Fruit fly (Drosophila melanogaster): ENCODE measurements around the gene CG4259.
A peak's percentile ranks its signal among the peaks of the same experiment; 100 is the strongest.

The CG4259 gene

DNA sequence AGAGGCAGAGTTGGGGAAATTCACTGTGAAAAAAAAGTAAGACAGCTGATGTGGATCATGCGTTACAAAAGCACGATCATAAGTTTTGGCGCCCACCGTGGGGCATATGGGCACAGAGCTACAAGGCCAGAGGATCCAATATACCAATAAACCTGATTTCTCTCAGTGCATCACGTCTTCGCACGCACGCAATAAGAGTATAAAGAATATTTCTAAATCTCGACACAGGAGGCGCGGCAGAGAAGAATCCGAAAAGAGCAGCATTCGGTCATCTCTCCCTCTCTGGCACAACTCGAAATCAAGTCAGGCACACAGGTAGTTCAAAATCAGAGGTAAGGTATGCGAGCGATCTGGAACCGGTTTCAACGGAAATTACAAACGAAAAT, 34.5 kb upstream of the CG4259 start (continued):
- TF ChIP-seq ERR (GFP tag; optimal IDR thresholded peaks at IDR 0.05) = peak; percentile 56
- peak; percentile 84 for TF ChIP-seq lab (GFP tag; optimal IDR thresholded peaks at IDR 0.05)
- TF ChIP-seq eyg (GFP tag; optimal IDR thresholded peaks at IDR 0.05) = peak; percentile 63
- peak; percentile 94 for TF ChIP-seq bab2 (GFP tag; optimal IDR thresholded peaks at IDR 0.05)
- TF ChIP-seq gcm (GFP tag; optimal IDR thresholded peaks at IDR 0.05) = peak; percentile 82
- no peak for TF ChIP-seq ato (GFP tag; IDR thresholded peaks at IDR 0.05; ENCODE audit: partially characterized antibody)
- TF ChIP-seq grn (GFP tag; optimal IDR thresholded peaks at IDR 0.05) = no peak
- peak; percentile 90 for TF ChIP-seq CG8388 (GFP tag; optimal IDR thresholded peaks at IDR 0.05)
- TF ChIP-seq CG17186 (GFP tag; optimal IDR thresholded peaks at IDR 0.05) = peak; percentile 64
- TF ChIP-seq CG18599 (GFP tag; optimal IDR thresholded peaks at IDR 0.05) = peak; percentile 84
- peak; percentile 60 for TF ChIP-seq scrt (GFP tag; optimal IDR thresholded peaks at IDR 0.05)
- peak; percentile 89 for TF ChIP-seq Rfx (GFP tag; IDR thresholded peaks at IDR 0.05)
- no peak for TF ChIP-seq CG10543 (GFP tag; optimal IDR thresholded peaks at IDR 0.05)
- peak; percentile 94 for TF ChIP-seq pum (GFP tag; optimal IDR thresholded peaks at IDR 0.05)
- TF ChIP-seq CG3065 (GFP tag; optimal IDR thresholded peaks at IDR 0.05) = peak; percentile 75
- peak; percentile 83 for TF ChIP-seq Hmr (GFP tag; optimal IDR thresholded peaks at IDR 0.05)
- peak; percentile 92 for TF ChIP-seq CG1024 (GFP tag; IDR thresholded peaks at IDR 0.05)
- peak; percentile 83 for TF ChIP-seq NC2β (GFP tag; optimal IDR thresholded peaks at IDR 0.05)
- TF ChIP-seq sima (GFP tag; optimal IDR thresholded peaks at IDR 0.05) = peak; percentile 68
- peak; percentile 96 for TF ChIP-seq dan (GFP tag; IDR thresholded peaks at IDR 0.05)
- TF ChIP-seq grau (tag; optimal IDR thresholded peaks at IDR 0.05) = peak; percentile 82
- TF ChIP-seq en (GFP tag; optimal IDR thresholded peaks at IDR 0.05) = peak; percentile 87
- peak; percentile 90 for TF ChIP-seq gt (GFP tag; IDR thresholded peaks at IDR 0.05)
- TF ChIP-seq Bgb (GFP tag; IDR thresholded peaks at IDR 0.05; ENCODE audit: partially characterized antibody) = 0 out of 2 replicates have a peak, but pooled peaks have one; percentile 14
- peak; percentile 79 for TF ChIP-seq z (GFP tag; IDR thresholded peaks at IDR 0.05)
- TF ChIP-seq CG11398 (GFP tag; optimal IDR thresholded peaks at IDR 0.05) = peak; percentile 93
- peak; percentile 72 for TF ChIP-seq nau (GFP tag; optimal IDR thresholded peaks at IDR 0.05)
- peak; percentile 70 for TF ChIP-seq CG6654 (GFP tag; optimal IDR thresholded peaks at IDR 0.05)
- peak; percentile 93 for TF ChIP-seq gem (tag; optimal IDR thresholded peaks at IDR 0.05)
- TF ChIP-seq CG9797 (GFP tag; optimal IDR thresholded peaks at IDR 0.05) = peak; percentile 23
- TF ChIP-seq Dref (GFP tag; IDR thresholded peaks at IDR 0.05) = no peak
- TF ChIP-seq CG3407 (GFP tag; optimal IDR thresholded peaks at IDR 0.05) = peak; percentile 84
- TF ChIP-seq CG32532 (GFP tag; IDR thresholded peaks at IDR 0.05) = peak; percentile 90
- TF ChIP-seq ken (GFP tag; IDR thresholded peaks at IDR 0.05) = peak; percentile 95
- peak; percentile 77 for TF ChIP-seq CG4854 (GFP tag; optimal IDR thresholded peaks at IDR 0.05)
- TF ChIP-seq prd (optimal IDR thresholded peaks at IDR 0.05) = no peak
- TF ChIP-seq prd (GFP tag; IDR thresholded peaks at IDR 0.05) = peak; percentile 98
- no peak for TF ChIP-seq stwl (tag; optimal IDR thresholded peaks at IDR 0.05)
- TF ChIP-seq cas (GFP tag; IDR thresholded peaks at IDR 0.05) = peak; percentile 78
- no peak for TF ChIP-seq h (optimal IDR thresholded peaks at IDR 0.05)
- TF ChIP-seq CG12071 (GFP tag; optimal IDR thresholded peaks at IDR 0.05) = peak; percentile 61
- TF ChIP-seq B-H2 (GFP tag; optimal IDR thresholded peaks at IDR 0.05) = no peak
- no peak for TF ChIP-seq mld (GFP tag; IDR thresholded peaks at IDR 0.05; ENCODE audit: partially characterized antibody)
- TF ChIP-seq CG6813 (GFP tag; optimal IDR thresholded peaks at IDR 0.05) = peak; percentile 90
- TF ChIP-seq CG30403 (GFP tag; optimal IDR thresholded peaks at IDR 0.05) = peak; percentile 84
- TF ChIP-seq CG7928 (GFP tag; optimal IDR thresholded peaks at IDR 0.05) = peak; percentile 27
- TF ChIP-seq CG2129 (GFP tag; IDR thresholded peaks at IDR 0.05; ENCODE audit: partially characterized antibody) = no peak
- peak; percentile 82 for TF ChIP-seq ind (GFP tag; optimal IDR thresholded peaks at IDR 0.05)
- peak; percentile 81 for TF ChIP-seq pho (GFP tag; optimal IDR thresholded peaks at IDR 0.05)
- TF ChIP-seq Dad (GFP tag; optimal IDR thresholded peaks at IDR 0.05) = peak; percentile 88
- peak; percentile 100 for TF ChIP-seq sens (GFP tag)
- TF ChIP-seq CG7556 (GFP tag; optimal IDR thresholded peaks at IDR 0.05) = peak; percentile 87
